Fruit fly (Drosophila melanogaster): ENCODE results near the gene CG33509.
A peak's percentile ranks its signal among the peaks of the same experiment; 100 is the strongest.

- peak; percentile 42 for TF ChIP-seq CG18619 (GFP tag; optimal IDR thresholded peaks at IDR 0.05)
- no peak for TF ChIP-seq BEAF-32 (GFP tag; optimal IDR thresholded peaks at IDR 0.05)
- TF ChIP-seq CG7357 (GFP tag; IDR thresholded peaks at IDR 0.05): no peak
- TF ChIP-seq dmrt11E (tag; optimal IDR thresholded peaks at IDR 0.05): no peak
- no peak for TF ChIP-seq CG30431 (GFP tag; optimal IDR thresholded peaks at IDR 0.05)
Measured at dm6 chr2L:21096448-21096994, 10.2 kb upstream of the CG33509 start, which contains the start of gene CG34136.
